Fruit fly (Drosophila melanogaster) whole organism: ENCODE measurements around the gene CG13907.

ENCODE experiments used
- CG8478 ChIP-seq: fragments of >200 bp; optimal IDR thresholded peaks from 2 replicates; lab custom pipeline; 2018; ENCODE audit warnings: inconsistent platforms
- Dll ChIP-seq: fragments of >200 bp; optimal IDR thresholded peaks from 2 replicates; lab custom pipeline; 2017
- EcR ChIP-seq, 2 experiments: fragments of >200 bp; optimal IDR thresholded peaks; 2 replicates each; lab custom pipeline; 2017; ENCODE audit warnings: missing biosample characterization in 2 of 2, missing genetic modification characterization in 2 of 2, missing genetic modification reagents in 2 of 2
- pan ChIP-seq: fragments of >200 bp; optimal IDR thresholded peaks from 2 replicates; lab custom pipeline; 2017
- psq ChIP-seq: fragments of >200 bp; optimal IDR thresholded peaks from 2 replicates; lab custom pipeline; 2017
- usp ChIP-seq: fragments of >200 bp; optimal IDR thresholded peaks from 2 replicates; lab custom pipeline; 2017; ENCODE audit warnings: missing biosample characterization, missing genetic modification characterization, mixed read lengths

Gene CG13907

DNA sequence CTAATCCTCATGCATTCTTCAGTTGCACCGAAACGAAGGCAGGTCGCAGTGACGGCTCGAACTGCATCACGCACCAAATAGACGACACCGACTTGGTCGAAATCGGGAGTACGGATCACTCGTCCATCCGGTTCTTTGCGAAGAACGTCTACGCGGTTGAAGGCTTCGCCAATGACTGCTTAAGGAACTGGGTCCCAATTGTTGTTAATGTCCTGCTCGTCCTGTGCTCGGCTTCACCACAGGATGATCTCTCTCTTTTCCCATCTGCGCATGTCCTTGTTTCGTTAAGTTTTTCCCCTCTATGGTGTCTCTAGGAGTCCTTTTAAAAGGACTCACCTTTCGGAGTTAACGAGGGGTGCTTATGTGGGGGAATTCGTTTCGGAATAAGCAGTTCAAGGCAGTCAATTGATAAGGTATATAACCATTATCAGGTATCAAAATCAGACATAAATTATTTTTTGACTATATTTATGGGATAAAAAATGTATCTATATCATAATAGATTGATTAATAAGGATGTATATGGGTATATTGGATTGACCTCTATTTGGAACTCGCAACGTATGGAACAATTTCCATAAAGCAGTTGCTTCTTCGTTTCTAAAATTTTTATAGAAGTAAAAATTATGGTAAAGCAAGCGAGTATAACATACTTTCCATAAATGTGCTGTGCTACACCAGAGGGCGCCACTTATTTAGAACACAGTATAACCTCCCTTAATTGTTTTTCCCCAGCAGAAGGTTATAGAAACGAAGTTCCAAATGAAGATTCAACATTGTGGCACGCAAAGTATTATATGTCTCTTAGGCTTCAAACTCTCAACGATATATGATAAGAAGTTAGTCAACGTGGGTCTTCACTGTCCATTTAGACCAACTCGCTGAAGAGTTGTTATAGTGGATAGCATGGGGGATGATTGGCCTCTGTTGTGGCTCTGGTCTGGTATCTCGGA, 24.5 kb downstream of the CG13907 start, which contains the start of gene dpr20:
Gene dpr20, minus strand, starts transcription at position 186 of the 953 bp plus-strand sequence.
- TF ChIP-seq psq (lab: Kevin White, UChicago), result no peak
- TF ChIP-seq CG8478 (lab: Kevin White, UChicago), result no peak
- no peak for TF ChIP-seq pan
- no peak for TF ChIP-seq EcR (GFP tag; optimal IDR thresholded peaks at IDR 0.05; lab: Kevin White, UChicago)
- no peak for TF ChIP-seq Dll (lab: Kevin White, UChicago)
- no peak for TF ChIP-seq usp (GFP tag; lab: Kevin White, UChicago)

DNA sequence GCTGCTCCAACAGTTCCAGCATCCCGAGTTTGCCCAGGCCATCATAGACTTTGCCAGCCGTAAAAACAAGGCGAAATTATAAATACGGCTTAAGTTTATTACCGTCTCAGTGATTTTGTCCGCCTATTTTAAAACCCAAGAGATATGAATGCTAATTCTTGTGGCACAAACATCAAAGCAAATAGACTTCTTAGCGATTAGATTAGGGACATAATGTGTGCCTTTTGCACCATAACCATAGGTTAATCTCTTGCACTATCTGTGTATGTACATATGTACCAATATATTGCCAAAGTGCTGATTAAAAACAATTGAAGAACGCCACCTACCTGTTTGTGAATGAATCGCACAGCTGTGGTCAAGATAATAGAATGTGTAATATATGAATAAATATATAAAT, 29.5 kb downstream of the CG13907 start:
- TF ChIP-seq Dll (lab: Kevin White, UChicago) (no peak), pan (no peak), CG8478 (lab: Kevin White, UChicago) (no peak), psq (lab: Kevin White, UChicago) (no peak), EcR (GFP tag; optimal IDR thresholded peaks at IDR 0.05; lab: Kevin White, UChicago) (no peak), usp (GFP tag; lab: Kevin White, UChicago) (no peak)

DNA sequence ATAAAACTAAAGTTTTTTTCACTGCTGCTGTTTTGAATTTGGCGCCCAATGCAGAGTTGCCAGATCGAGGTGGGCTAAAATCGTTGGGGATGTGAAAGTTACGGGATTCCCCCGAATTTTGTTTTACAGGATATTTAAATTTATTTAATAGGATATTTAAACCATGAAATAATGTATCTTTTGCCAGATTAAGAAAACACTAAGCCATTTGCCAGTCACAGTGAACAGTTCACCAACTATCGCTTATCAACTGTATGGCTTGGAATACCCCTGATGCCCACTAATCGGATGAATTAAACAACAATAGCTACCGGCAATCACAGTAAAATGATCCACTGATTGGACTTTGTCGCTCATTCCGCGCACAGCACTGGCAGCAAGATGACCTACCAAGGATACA, 30.8 kb downstream of the CG13907 start, which contains the start of gene Dci:
Gene Dci, plus strand, starts transcription at position 286 of the 400 bp plus-strand sequence.
- TF ChIP-seq EcR (GFP tag; optimal IDR thresholded peaks at IDR 0.05; lab: Kevin White, UChicago), result no peak
- no peak for TF ChIP-seq psq (lab: Kevin White, UChicago)
- no peak for TF ChIP-seq CG8478 (lab: Kevin White, UChicago)
- no peak for TF ChIP-seq pan
- TF ChIP-seq Dll (lab: Kevin White, UChicago), result no peak
- no peak for TF ChIP-seq usp (GFP tag; lab: Kevin White, UChicago)

DNA sequence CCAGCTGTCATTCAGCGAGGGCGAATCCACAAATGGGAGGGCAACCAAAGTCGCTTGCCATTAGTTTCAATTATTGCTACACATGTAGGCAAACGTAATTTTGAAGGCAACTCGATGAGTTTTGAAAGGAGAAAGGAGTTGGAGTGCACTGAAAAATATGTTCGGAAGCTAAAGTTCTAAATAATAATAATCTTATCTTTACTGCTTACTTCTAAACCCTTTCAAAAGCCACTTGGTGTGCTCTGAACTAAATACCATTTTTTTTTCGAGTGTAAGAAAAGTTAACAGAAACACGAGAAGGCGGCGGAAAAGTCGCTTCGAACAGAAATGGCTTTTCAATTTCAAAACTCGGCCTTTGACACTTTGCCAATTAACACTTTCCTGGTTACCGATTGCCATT, 38.2 kb downstream of the CG13907 start, which contains the start of gene Cep290:
Gene Cep290, plus strand, starts transcription at position 301 of the 400 bp plus-strand sequence.
- no peak for TF ChIP-seq psq (lab: Kevin White, UChicago)
- no peak for TF ChIP-seq CG8478 (lab: Kevin White, UChicago)
- no peak for TF ChIP-seq Dll (lab: Kevin White, UChicago)
- TF ChIP-seq usp (GFP tag; lab: Kevin White, UChicago), result no peak
- no peak for TF ChIP-seq pan
- TF ChIP-seq EcR (GFP tag; optimal IDR thresholded peaks at IDR 0.05; lab: Kevin White, UChicago), result no peak

DNA sequence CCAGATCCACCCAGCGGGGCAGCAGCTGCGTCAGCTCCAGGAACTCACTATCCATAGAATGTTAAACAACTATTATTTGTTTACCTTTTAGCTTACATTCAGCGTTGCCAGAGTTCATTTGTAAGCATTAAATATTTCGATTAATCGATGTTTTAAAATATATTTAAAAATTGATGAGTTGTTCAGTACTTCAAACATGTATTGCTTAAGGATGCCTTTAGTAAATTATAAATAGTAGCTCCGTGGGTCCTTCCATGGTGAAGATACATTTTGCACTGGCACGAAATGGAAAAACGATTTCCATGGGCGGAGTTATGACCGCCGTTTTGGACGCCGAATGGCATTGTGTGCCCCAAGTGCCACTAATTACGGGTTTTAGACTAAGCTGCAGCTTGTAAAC, 40.6 kb downstream of the CG13907 start, which contains the start of the genes JMJD5 and Gr61a:
Gene JMJD5, minus strand, starts transcription at position 101 of the 400 bp plus-strand sequence.
Gene Gr61a, plus strand, starts transcription at position 192 of the 400 bp plus-strand sequence.
- TF ChIP-seq EcR (GFP tag; optimal IDR thresholded peaks at IDR 0.05; lab: Kevin White, UChicago) (no peak), psq (lab: Kevin White, UChicago) (no peak), Dll (lab: Kevin White, UChicago) (no peak), CG8478 (lab: Kevin White, UChicago) (no peak), pan (no peak)

DNA sequence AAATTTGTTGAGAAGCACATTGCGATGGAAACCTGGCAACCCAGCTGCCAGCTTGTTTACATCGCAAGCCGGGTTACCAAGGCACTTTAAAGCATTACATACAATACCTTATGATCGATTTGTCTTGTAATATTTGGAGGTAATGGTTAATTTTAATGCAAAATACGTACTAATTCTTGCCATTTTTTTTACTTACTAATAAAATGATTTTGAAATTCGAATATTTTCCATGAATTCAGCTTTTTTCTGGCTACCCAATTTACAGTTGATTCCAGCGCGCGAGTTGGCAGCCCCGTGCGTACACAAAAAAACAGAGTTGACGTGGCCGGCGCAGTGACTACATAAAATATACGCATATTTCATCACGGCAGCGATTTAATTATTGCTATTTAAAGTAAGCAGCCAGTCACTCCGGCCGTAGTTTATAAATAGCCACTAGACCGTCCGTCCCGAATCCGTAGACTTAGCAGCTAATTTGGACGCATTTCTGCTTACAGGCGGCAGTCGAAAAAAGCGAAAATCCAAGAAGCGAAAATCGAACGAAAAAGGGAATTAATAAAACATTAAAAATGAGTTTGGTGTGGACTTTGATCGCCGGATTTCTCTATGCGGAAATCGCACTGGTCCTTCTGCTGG, 44.1 kb downstream of the CG13907 start, which contains the start of the genes CG13901 and CG13887:
Gene CG13901, minus strand, starts transcription at position 270 of the 636 bp plus-strand sequence.
Gene CG13887, plus strand, starts transcription at position 310 of the 636 bp plus-strand sequence.
- no peak for TF ChIP-seq psq (lab: Kevin White, UChicago)
- TF ChIP-seq EcR (GFP tag; optimal IDR thresholded peaks at IDR 0.05; lab: Kevin White, UChicago), result no peak
- no peak for TF ChIP-seq CG8478 (lab: Kevin White, UChicago)
- no peak for TF ChIP-seq Dll (lab: Kevin White, UChicago)
- TF ChIP-seq pan, result no peak
- no peak for TF ChIP-seq usp (GFP tag; lab: Kevin White, UChicago)

DNA sequence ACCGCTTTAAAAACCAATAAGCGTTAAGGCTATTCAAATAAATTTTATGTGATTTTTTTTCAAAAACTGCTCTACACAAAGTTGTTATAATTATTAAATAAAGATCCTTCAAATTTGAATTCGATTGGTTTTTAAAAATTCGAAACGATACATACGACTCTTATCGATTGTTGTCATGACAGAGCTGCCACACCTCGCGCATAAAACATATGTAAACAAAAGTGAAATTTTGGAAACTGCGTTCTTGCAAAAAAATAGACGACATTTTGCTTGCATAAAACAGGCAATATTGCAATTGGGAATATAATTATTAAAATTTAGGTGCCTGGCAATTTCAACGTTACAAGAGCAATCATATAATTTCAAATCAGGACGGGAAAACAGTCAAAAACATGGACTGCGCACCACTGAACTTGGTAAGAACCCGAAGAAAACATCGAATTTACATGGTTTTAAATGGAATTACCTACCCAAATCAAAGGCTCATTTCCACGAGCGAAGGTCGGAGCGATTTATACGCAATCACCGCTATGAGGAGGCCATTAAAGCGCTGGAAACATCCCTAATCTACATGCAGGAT, 46.3 kb downstream of the CG13907 start, which contains the start of gene CG42554:
Gene CG42554, plus strand, starts transcription at position 229 of the 580 bp plus-strand sequence.
- TF ChIP-seq CG8478 (lab: Kevin White, UChicago) (no peak), usp (GFP tag; lab: Kevin White, UChicago) (no peak), Dll (lab: Kevin White, UChicago) (no peak), pan (no peak), EcR (GFP tag; optimal IDR thresholded peaks at IDR 0.05; lab: Kevin White, UChicago) (no peak), psq (lab: Kevin White, UChicago) (no peak)

DNA sequence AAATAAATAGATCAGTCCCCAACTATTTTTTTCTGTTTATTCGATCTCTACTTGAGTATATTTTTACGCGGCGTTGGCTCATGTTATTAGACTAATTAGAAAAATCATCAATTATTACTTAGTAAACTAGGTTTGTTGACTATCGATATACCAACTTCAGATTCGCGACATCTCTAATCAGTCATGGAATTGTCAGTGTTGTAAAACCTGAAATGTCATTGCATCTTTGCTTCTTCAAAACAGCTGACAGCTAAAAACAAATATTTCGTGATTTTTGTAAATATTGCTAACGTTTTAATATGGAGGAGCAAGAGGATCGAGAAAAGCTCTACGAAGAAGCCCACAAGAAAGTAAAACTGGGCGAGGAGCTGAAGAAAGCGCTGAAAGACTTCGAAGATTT, 47.9 kb downstream of the CG13907 start, which contains the start of gene CG42553:
Gene CG42553, plus strand, starts transcription at position 216 of the 400 bp plus-strand sequence.
- TF ChIP-seq Dll (lab: Kevin White, UChicago) (no peak), usp (GFP tag; lab: Kevin White, UChicago) (no peak), pan (no peak), EcR (GFP tag; optimal IDR thresholded peaks at IDR 0.05; lab: Kevin White, UChicago) (no peak), psq (lab: Kevin White, UChicago) (no peak), CG8478 (lab: Kevin White, UChicago) (no peak)

DNA sequence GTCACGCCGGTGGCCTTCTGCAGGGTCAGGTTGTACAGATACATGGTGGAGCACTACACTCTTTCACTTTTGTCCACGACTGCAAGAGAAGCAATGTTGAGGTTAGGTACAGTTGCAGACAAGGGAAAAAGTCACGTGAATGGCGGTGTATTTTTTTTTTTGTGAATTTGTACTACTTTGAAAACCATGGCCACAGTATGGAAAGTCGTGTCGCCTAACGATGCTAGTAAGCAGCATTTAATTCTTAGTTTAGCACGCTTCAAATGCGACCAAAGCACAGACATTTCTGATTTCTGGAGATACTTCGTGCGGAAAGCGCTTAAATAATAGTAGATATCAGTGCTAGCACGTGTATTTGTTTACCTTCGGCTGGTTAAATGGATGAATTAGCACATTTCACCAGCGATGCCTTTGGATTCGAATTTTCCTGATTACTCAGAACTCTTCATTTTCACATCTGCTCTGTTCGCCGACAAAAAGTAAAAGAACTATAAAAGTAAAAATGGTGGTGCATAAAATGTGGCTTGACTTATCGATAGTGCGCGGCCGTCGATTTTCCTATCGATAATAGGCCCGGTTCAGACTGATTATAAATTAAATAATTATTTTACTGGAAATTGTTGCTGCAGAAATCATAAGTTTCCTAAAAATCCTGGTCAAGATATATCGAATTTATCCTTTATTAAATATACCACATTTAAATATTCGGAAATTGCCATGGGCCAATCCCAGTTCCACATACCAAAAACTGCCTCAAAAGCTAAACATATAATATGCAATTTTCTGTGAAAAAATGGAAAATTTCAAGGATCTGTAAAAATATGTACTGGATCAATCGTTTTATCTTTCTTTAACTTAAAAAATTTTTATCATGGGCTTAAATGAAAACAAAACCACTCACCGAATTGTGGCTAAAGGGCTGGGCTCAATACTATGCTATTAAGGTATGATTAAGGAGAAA, 48.6 kb downstream of the CG13907 start, which contains the start of gene Sf3b3:
Gene Sf3b3, minus strand, starts transcription at position 489 of the 961 bp plus-strand sequence.
- TF ChIP-seq Dll (lab: Kevin White, UChicago), result no peak
- TF ChIP-seq usp (GFP tag; lab: Kevin White, UChicago), result no peak
